Fruit fly (Drosophila melanogaster) whole organism, pupa: ENCODE measurements around the gene CG32170.

ENCODE experiments used
- CG14655 ChIP-seq: fragments of 200-800 bp; sonication (Bioruptor generic); optimal IDR thresholded peaks from 3 replicates; lab custom pipeline; 2017; ENCODE audit warnings: mild to moderate bottlenecking, missing biosample characterization, missing genetic modification reagents, missing genetic modification characterization
- CG32121 ChIP-seq: fragments of 200-800 bp; sonication (Bioruptor generic); IDR thresholded peaks from 2 replicates; pipeline ENCODE4 v1.3.6; 2022; ENCODE audit warnings: missing biosample characterization, missing genetic modification characterization
- D1 ChIP-seq: fragments of 200-800 bp; sonication (Bioruptor generic); optimal IDR thresholded peaks from 2 replicates; lab custom pipeline; 2018; ENCODE audit warnings: missing biosample characterization, mild to moderate bottlenecking, missing genetic modification characterization, moderate library complexity

dm6 chr3L:16842952-16843351 lies 34.2 kb upstream of the CG32170 start:
- TF ChIP-seq D1 (tag; lab: Kevin White, UChicago) (no peak), CG14655 (GFP tag; lab: Kevin White, UChicago) (no peak), CG32121 (GFP tag; lab: Robert Waterston, UW) (no peak)
